Worm (Caenorhabditis elegans): ENCODE measurements around the gene C15F1.8.

The C15F1.8 gene

ce11 chrII:6982949-6983348 lies 5.3 kb upstream of the C15F1.8 start:
- TF ChIP-seq flt-1 (GFP tag; IDR thresholded peaks at IDR 0.05) (peak; percentile 64; the same call in 1 of the 2 replicates), ztf-23 (GFP tag; IDR thresholded peaks at IDR 0.05) (peak; percentile 62; the same call in 1 of the 2 replicates), tab-1 (GFP tag; IDR thresholded peaks at IDR 0.05) (peak; percentile 78; the same call in 1 of the 2 replicates)

ce11 chrII:6979646-6980045 lies 2.0 kb upstream of the C15F1.8 start, which contains the start of gene C15F1.2:
TSS of gene C15F1.2 (plus strand) at chrII:6979953.
- TF ChIP-seq ztf-23 (GFP tag; IDR thresholded peaks at IDR 0.05) (no peak), klf-2 (GFP tag; conservative IDR thresholded peaks at IDR 0.05) (no peak), T22C8.4 (GFP tag; IDR thresholded peaks at IDR 0.05) (no peak), ref-1 (GFP tag; conservative IDR thresholded peaks at IDR 0.05) (no peak), med-1 (GFP tag; optimal IDR thresholded peaks at IDR 0.05; ENCODE audit: insufficient read depth) (no peak), ztf-29 (GFP tag; IDR thresholded peaks at IDR 0.05) (no peak), cog-1 (tag; optimal IDR thresholded peaks at IDR 0.05) (no peak), flt-1 (GFP tag; IDR thresholded peaks at IDR 0.05) (no peak), tab-1 (GFP tag; IDR thresholded peaks at IDR 0.05) (no peak)

ce11 chrII:6978908-6979307 lies 1.3 kb upstream of the C15F1.8 start:
- TF ChIP-seq ztf-23 (GFP tag; IDR thresholded peaks at IDR 0.05), result no peak
- TF ChIP-seq ztf-29 (GFP tag; IDR thresholded peaks at IDR 0.05), result no peak
- no peak for TF ChIP-seq flt-1 (GFP tag; IDR thresholded peaks at IDR 0.05)
- TF ChIP-seq klf-2 (GFP tag; conservative IDR thresholded peaks at IDR 0.05), result no peak
- TF ChIP-seq T22C8.4 (GFP tag; IDR thresholded peaks at IDR 0.05), result no peak
- no peak for TF ChIP-seq tab-1 (GFP tag; IDR thresholded peaks at IDR 0.05)
- no peak for TF ChIP-seq ref-1 (GFP tag; conservative IDR thresholded peaks at IDR 0.05)
- no peak for TF ChIP-seq cog-1 (tag; optimal IDR thresholded peaks at IDR 0.05)
- no peak for TF ChIP-seq med-1 (GFP tag; optimal IDR thresholded peaks at IDR 0.05; ENCODE audit: insufficient read depth)

ce11 chrII:6975725-6976124 lies 1.9 kb downstream of the C15F1.8 start:
- TF ChIP-seq ref-1 (GFP tag; conservative IDR thresholded peaks at IDR 0.05) (no peak), ztf-29 (GFP tag; IDR thresholded peaks at IDR 0.05) (no peak), tab-1 (GFP tag; IDR thresholded peaks at IDR 0.05) (no peak), flt-1 (GFP tag; IDR thresholded peaks at IDR 0.05) (no peak), ztf-23 (GFP tag; IDR thresholded peaks at IDR 0.05) (no peak), T22C8.4 (GFP tag; IDR thresholded peaks at IDR 0.05) (no peak), cog-1 (tag; optimal IDR thresholded peaks at IDR 0.05) (no peak), med-1 (GFP tag; optimal IDR thresholded peaks at IDR 0.05; ENCODE audit: insufficient read depth) (no peak), klf-2 (GFP tag; conservative IDR thresholded peaks at IDR 0.05) (no peak)

ce11 chrII:6974011-6974410 lies 3.6 kb downstream of the C15F1.8 start:
- TF ChIP-seq med-1 (GFP tag; optimal IDR thresholded peaks at IDR 0.05; ENCODE audit: insufficient read depth) (no peak), ztf-29 (GFP tag; IDR thresholded peaks at IDR 0.05) (no peak), tab-1 (GFP tag; IDR thresholded peaks at IDR 0.05) (no peak), T22C8.4 (GFP tag; IDR thresholded peaks at IDR 0.05) (no peak), ztf-23 (GFP tag; IDR thresholded peaks at IDR 0.05) (no peak), flt-1 (GFP tag; IDR thresholded peaks at IDR 0.05) (no peak)

ce11 chrII:6973501-6973900 lies 4.1 kb downstream of the C15F1.8 start, which contains the start of gene sod-1:
TSS of gene sod-1 (minus strand) at chrII:6973887.
- TF ChIP-seq T22C8.4 (GFP tag; IDR thresholded peaks at IDR 0.05), result no peak
- no peak for TF ChIP-seq flt-1 (GFP tag; IDR thresholded peaks at IDR 0.05)
- no peak for TF ChIP-seq ztf-23 (GFP tag; IDR thresholded peaks at IDR 0.05)
- TF ChIP-seq ztf-29 (GFP tag; IDR thresholded peaks at IDR 0.05), result no peak
- no peak for TF ChIP-seq cog-1 (tag; optimal IDR thresholded peaks at IDR 0.05)
- no peak for TF ChIP-seq tab-1 (GFP tag; IDR thresholded peaks at IDR 0.05)
- no peak for TF ChIP-seq med-1 (GFP tag; optimal IDR thresholded peaks at IDR 0.05; ENCODE audit: insufficient read depth)

- TF ChIP-seq ztf-23 (GFP tag; IDR thresholded peaks at IDR 0.05) (no peak), flt-1 (GFP tag; IDR thresholded peaks at IDR 0.05) (no peak), ztf-29 (GFP tag; IDR thresholded peaks at IDR 0.05) (no peak), cog-1 (tag; optimal IDR thresholded peaks at IDR 0.05) (no peak), tab-1 (GFP tag; IDR thresholded peaks at IDR 0.05) (no peak), T22C8.4 (GFP tag; IDR thresholded peaks at IDR 0.05) (no peak), ref-1 (GFP tag; conservative IDR thresholded peaks at IDR 0.05) (no peak), klf-2 (GFP tag; conservative IDR thresholded peaks at IDR 0.05) (no peak), med-1 (GFP tag; optimal IDR thresholded peaks at IDR 0.05; ENCODE audit: insufficient read depth) (no peak)
Measured at ce11 chrII:6972185-6972737, 5.4 kb downstream of the C15F1.8 start, which contains the start of gene art-1. TSS of gene art-1 (minus strand) at chrII:6972235.

- TF ChIP-seq flt-1 (GFP tag; IDR thresholded peaks at IDR 0.05) (no peak), ztf-23 (GFP tag; IDR thresholded peaks at IDR 0.05) (no peak), klf-2 (GFP tag; conservative IDR thresholded peaks at IDR 0.05) (no peak), med-1 (GFP tag; optimal IDR thresholded peaks at IDR 0.05; ENCODE audit: insufficient read depth) (no peak), ztf-29 (GFP tag; IDR thresholded peaks at IDR 0.05) (no peak)
Measured at ce11 chrII:6970515-6970914, 7.1 kb downstream of the C15F1.8 start, which contains the start of gene C15F1.5. TSS of gene C15F1.5 (minus strand) at chrII:6970615.

- TF ChIP-seq cog-1 (tag; optimal IDR thresholded peaks at IDR 0.05), result no peak
- peak; percentile 4; the same call in 1 of the 2 replicates for TF ChIP-seq ref-1 (GFP tag; conservative IDR thresholded peaks at IDR 0.05)
- TF ChIP-seq flt-1 (GFP tag; IDR thresholded peaks at IDR 0.05), result peak; percentile 68
Measured at ce11 chrII:6968191-6968675, 9.4 kb downstream of the C15F1.8 start.

ce11 chrII:6967618-6968017 lies 10.0 kb downstream of the C15F1.8 start, which contains the start of gene eif-2Bgamma:
TSS of gene eif-2Bgamma (minus strand) at chrII:6967648.
- TF ChIP-seq flt-1 (GFP tag; IDR thresholded peaks at IDR 0.05), result no peak

All from whole organism, midembryonic.